Fruit fly (Drosophila melanogaster) whole organism, embryonic: Measurements from ENCODE around the gene Atg6.

ENCODE experiments used
- Adf1 ChIP-seq: fragments of 200-800 bp; sonication (Bioruptor generic); IDR thresholded peaks from 2 replicates; pipeline ENCODE4 v1.3.6; 2022; ENCODE audit warnings: missing biosample characterization, missing genetic modification characterization
- B-H2 ChIP-seq: fragments of 200-800 bp; sonication (Bioruptor generic); optimal IDR thresholded peaks from 2 replicates; lab custom pipeline; 2018; ENCODE audit warnings: missing biosample characterization, mild to moderate bottlenecking, missing genetic modification characterization
- CG10431 ChIP-seq: fragments of 200-800 bp; sonication (Bioruptor generic); optimal IDR thresholded peaks from 3 replicates; lab custom pipeline; 2018; ENCODE audit warnings: missing biosample characterization, mild to moderate bottlenecking, missing genetic modification characterization
- CG11093 ChIP-seq: fragments of 200-800 bp; sonication (Bioruptor generic); IDR thresholded peaks from 3 replicates; pipeline ENCODE4 v1.3.6; 2022; ENCODE audit warnings: missing biosample characterization, missing genetic modification characterization
- CG11504 ChIP-seq: fragments of 200-800 bp; sonication (Bioruptor generic); optimal IDR thresholded peaks from 3 replicates; lab custom pipeline; 2019; ENCODE audit warnings: missing biosample characterization, mild to moderate bottlenecking, missing genetic modification characterization, moderate library complexity
- CG1233 ChIP-seq: fragments of 200-800 bp; sonication (Bioruptor generic); optimal IDR thresholded peaks from 4 replicates; lab custom pipeline; 2018; ENCODE audit warnings: missing biosample characterization, mild to moderate bottlenecking, missing genetic modification characterization
- CG12769 ChIP-seq: fragments of 200-800 bp; sonication (Bioruptor generic); optimal IDR thresholded peaks from 2 replicates; lab custom pipeline; 2019; ENCODE audit warnings: missing biosample characterization, mild to moderate bottlenecking, missing genetic modification characterization, moderate library complexity
- CG13287 ChIP-seq: fragments of 200-800 bp; sonication (Bioruptor generic); IDR thresholded peaks from 2 replicates; pipeline ENCODE4 v1.3.6; 2022; ENCODE audit warnings: missing biosample characterization, missing genetic modification characterization; ENCODE audit not compliant: partially characterized antibody
- CG17802 ChIP-seq: fragments of 200-800 bp; sonication (Bioruptor generic); optimal IDR thresholded peaks from 2 replicates; lab custom pipeline; 2018; ENCODE audit warnings: missing biosample characterization, mild to moderate bottlenecking, missing genetic modification characterization, moderate library complexity
- CG17912 ChIP-seq: fragments of 200-800 bp; sonication (Bioruptor generic); optimal IDR thresholded peaks from 2 replicates; lab custom pipeline; 2018; ENCODE audit warnings: missing biosample characterization, mild to moderate bottlenecking, missing genetic modification characterization
- CG18599 ChIP-seq: fragments of 200-800 bp; sonication (Bioruptor generic); optimal IDR thresholded peaks from 3 replicates; lab custom pipeline; 2017; ENCODE audit warnings: missing biosample characterization, missing genetic modification characterization, mild to moderate bottlenecking, moderate library complexity, missing genetic modification reagents
- CG2120 ChIP-seq: fragments of 200-800 bp; sonication (Bioruptor generic); optimal IDR thresholded peaks from 3 replicates; lab custom pipeline; 2016; ENCODE audit warnings: missing biosample characterization, missing genetic modification characterization
- CG2678 ChIP-seq: fragments of 200-800 bp; sonication (Bioruptor generic); optimal IDR thresholded peaks from 3 replicates; lab custom pipeline; 2019; ENCODE audit warnings: missing biosample characterization, mild to moderate bottlenecking, missing genetic modification characterization, moderate library complexity
- CG3281 ChIP-seq: fragments of 200-800 bp; sonication (Bioruptor generic); optimal IDR thresholded peaks from 3 replicates; lab custom pipeline; 2017; ENCODE audit warnings: missing biosample characterization, mild to moderate bottlenecking, missing genetic modification characterization
- CG5245 ChIP-seq: fragments of 200-800 bp; sonication (Bioruptor generic); optimal IDR thresholded peaks from 3 replicates; lab custom pipeline; 2016; ENCODE audit warnings: missing biosample characterization, missing genetic modification characterization
- CG6854 ChIP-seq: fragments of 200-800 bp; sonication (Bioruptor generic); optimal IDR thresholded peaks from 3 replicates; lab custom pipeline; 2017; ENCODE audit warnings: missing biosample characterization, mild to moderate bottlenecking, missing genetic modification characterization
- CG7556 ChIP-seq: fragments of 200-800 bp; sonication (Bioruptor generic); optimal IDR thresholded peaks from 2 replicates; lab custom pipeline; 2017; ENCODE audit warnings: missing biosample characterization, mild to moderate bottlenecking, missing genetic modification characterization
- CG7786 ChIP-seq: fragments of 200-800 bp; sonication (Bioruptor generic); optimal IDR thresholded peaks from 2 replicates; lab custom pipeline; 2016; ENCODE audit warnings: missing biosample characterization, missing genetic modification characterization
- CG7839 ChIP-seq: fragments of 200-800 bp; sonication (Bioruptor generic); optimal IDR thresholded peaks from 3 replicates; lab custom pipeline; 2018; ENCODE audit warnings: missing biosample characterization, mild to moderate bottlenecking, missing genetic modification characterization, moderate library complexity
- CG8924 ChIP-seq: fragments of 200-800 bp; optimal IDR thresholded peaks from 3 replicates; lab custom pipeline; 2019; ENCODE audit warnings: missing biosample characterization, mild to moderate bottlenecking, missing genetic modification characterization, moderate library complexity
- CG9932 ChIP-seq: fragments of 200-800 bp; sonication (Bioruptor generic); IDR thresholded peaks from 2 replicates; pipeline ENCODE4 v1.3.6; 2022; ENCODE audit warnings: missing biosample characterization, missing genetic modification characterization
- Dip2 ChIP-seq: fragments of 200-800 bp; sonication (Bioruptor generic); IDR thresholded peaks from 2 replicates; pipeline ENCODE4 v1.3.6; 2022; ENCODE audit warnings: missing biosample characterization, missing genetic modification characterization
- Dp ChIP-seq: fragments of 200-800 bp; sonication (Bioruptor generic); optimal IDR thresholded peaks from 2 replicates; lab custom pipeline; 2018; ENCODE audit warnings: missing biosample characterization, mild to moderate bottlenecking, missing genetic modification characterization, moderate library complexity
- Hmr ChIP-seq: fragments of 200-800 bp; sonication (Bioruptor generic); optimal IDR thresholded peaks from 3 replicates; lab custom pipeline; 2017; ENCODE audit warnings: mild to moderate bottlenecking, missing biosample characterization, missing genetic modification reagents, missing genetic modification characterization
- Hr51 ChIP-seq, 2 experiments: fragments of 200-800 bp; sonication (Bioruptor generic); optimal IDR thresholded peaks; 2 replicates in 1 of 2; 3 replicates in 1 of 2; lab custom pipeline; 2016 to 2018; ENCODE audit warnings: missing biosample characterization in 2 of 2, missing genetic modification characterization in 2 of 2, mild to moderate bottlenecking in 1 of 2, moderate library complexity in 1 of 2
- Med ChIP-seq: fragments of 200-800 bp; sonication (Bioruptor generic); peaks from one replicate; lab custom pipeline; 2016; ENCODE audit warnings: missing biosample characterization, missing genetic modification characterization, mild to moderate bottlenecking, inconsistent platforms, moderate library complexity
- NK7.1 ChIP-seq: fragments of 200-800 bp; sonication (Bioruptor generic); optimal IDR thresholded peaks from 3 replicates; lab custom pipeline; 2016; ENCODE audit warnings: missing biosample characterization, missing genetic modification characterization
- Nf-YC ChIP-seq: fragments of 200-800 bp; optimal IDR thresholded peaks from 3 replicates; lab custom pipeline; 2019; ENCODE audit warnings: missing biosample characterization, mild to moderate bottlenecking, missing genetic modification characterization, moderate library complexity
- Scr ChIP-seq: fragments of 200-800 bp; sonication (Bioruptor generic); IDR thresholded peaks from 2 replicates; pipeline ENCODE4 v1.3.6; 2022; ENCODE audit warnings: missing biosample characterization, missing genetic modification characterization; ENCODE audit not compliant: partially characterized antibody
- Sry-β ChIP-seq: fragments of 200-800 bp; sonication (Bioruptor generic); optimal IDR thresholded peaks from 2 replicates; lab custom pipeline; 2018; ENCODE audit warnings: missing biosample characterization, mild to moderate bottlenecking, missing genetic modification characterization, moderate library complexity
- Trl ChIP-seq, 3 experiments: fragments of >200 bp in 2 of 3; fragments of 200-800 bp in 1 of 3; sonication (Bioruptor generic) in 1 of 3; optimal IDR thresholded peaks; 2 replicates in 1 of 3; 3 replicates in 2 of 3; lab custom pipeline; 2016 to 2017; ENCODE audit warnings: missing biosample characterization in 1 of 3, missing genetic modification characterization in 1 of 3
- Vsx1 ChIP-seq: fragments of 200-800 bp; sonication (Bioruptor generic); optimal IDR thresholded peaks from 2 replicates; lab custom pipeline; 2017; ENCODE audit warnings: missing biosample characterization, mild to moderate bottlenecking, missing genetic modification characterization, missing genetic modification reagents
- abd-A ChIP-seq: fragments of 200-800 bp; sonication (Bioruptor generic); optimal IDR thresholded peaks from 3 replicates; lab custom pipeline; 2019; ENCODE audit warnings: missing biosample characterization, mild to moderate bottlenecking, missing genetic modification characterization, moderate library complexity
- aop ChIP-seq: fragments of 200-800 bp; sonication (Bioruptor generic); IDR thresholded peaks from 2 replicates; pipeline ENCODE4 v1.3.6; 2022; ENCODE audit warnings: missing biosample characterization, missing genetic modification characterization
- cg ChIP-seq: fragments of 200-800 bp; sonication (Bioruptor generic); optimal IDR thresholded peaks from 3 replicates; lab custom pipeline; 2019; ENCODE audit warnings: missing biosample characterization, mild to moderate bottlenecking, missing genetic modification characterization, moderate library complexity
- chinmo ChIP-seq: fragments of 200-800 bp; sonication (Bioruptor generic); IDR thresholded peaks from 4 replicates; pipeline ENCODE4 v1.3.6; 2022; ENCODE audit warnings: missing biosample characterization, missing genetic modification characterization; ENCODE audit not compliant: partially characterized antibody
- ewg ChIP-seq: fragments of 200-800 bp; sonication (Bioruptor generic); optimal IDR thresholded peaks from 3 replicates; lab custom pipeline; 2017; ENCODE audit warnings: mild to moderate bottlenecking, missing biosample characterization, missing genetic modification reagents, missing genetic modification characterization
- gce ChIP-seq: fragments of 200-800 bp; sonication (Bioruptor generic); IDR thresholded peaks from 3 replicates; pipeline ENCODE4 v1.3.6; 2022; ENCODE audit warnings: missing biosample characterization, missing genetic modification characterization
- jigr1 ChIP-seq: fragments of 200-800 bp; sonication (Bioruptor generic); IDR thresholded peaks from 3 replicates; pipeline ENCODE4 v1.3.6; 2022; ENCODE audit warnings: missing biosample characterization, missing genetic modification characterization
- lab ChIP-seq: fragments of 200-800 bp; sonication (Bioruptor generic); optimal IDR thresholded peaks from 3 replicates; lab custom pipeline; 2017; ENCODE audit warnings: missing biosample characterization, missing genetic modification characterization, mild to moderate bottlenecking, moderate library complexity, missing genetic modification reagents
- phol ChIP-seq: fragments of 200-800 bp; sonication (Bioruptor generic); optimal IDR thresholded peaks from 3 replicates; lab custom pipeline; 2018; ENCODE audit warnings: missing biosample characterization, mild to moderate bottlenecking, missing genetic modification characterization, moderate library complexity
- psq ChIP-seq: fragments of 200-800 bp; sonication (Bioruptor generic); optimal IDR thresholded peaks from 2 replicates; lab custom pipeline; 2017; ENCODE audit warnings: missing biosample characterization, missing genetic modification characterization
- sna ChIP-seq: fragments of 200-800 bp; sonication (Bioruptor generic); IDR thresholded peaks from 2 replicates; pipeline ENCODE4 v1.3.6; 2022; ENCODE audit warnings: missing biosample characterization, missing genetic modification characterization; ENCODE audit not compliant: partially characterized antibody
- sqz ChIP-seq: fragments of 200-800 bp; sonication (Bioruptor generic); optimal IDR thresholded peaks from 3 replicates; lab custom pipeline; 2018; ENCODE audit warnings: missing biosample characterization, mild to moderate bottlenecking, missing genetic modification characterization
- tna ChIP-seq: fragments of 200-800 bp; sonication (Bioruptor generic); IDR thresholded peaks from 2 replicates; pipeline ENCODE4 v1.3.6; 2022; ENCODE audit warnings: missing biosample characterization, missing genetic modification characterization; ENCODE audit not compliant: partially characterized antibody
- zf30C ChIP-seq: fragments of 200-800 bp; sonication (Bioruptor generic); optimal IDR thresholded peaks from 3 replicates; lab custom pipeline; 2018; ENCODE audit warnings: missing biosample characterization, mild to moderate bottlenecking, missing genetic modification characterization

Gene Atg6

DNA sequence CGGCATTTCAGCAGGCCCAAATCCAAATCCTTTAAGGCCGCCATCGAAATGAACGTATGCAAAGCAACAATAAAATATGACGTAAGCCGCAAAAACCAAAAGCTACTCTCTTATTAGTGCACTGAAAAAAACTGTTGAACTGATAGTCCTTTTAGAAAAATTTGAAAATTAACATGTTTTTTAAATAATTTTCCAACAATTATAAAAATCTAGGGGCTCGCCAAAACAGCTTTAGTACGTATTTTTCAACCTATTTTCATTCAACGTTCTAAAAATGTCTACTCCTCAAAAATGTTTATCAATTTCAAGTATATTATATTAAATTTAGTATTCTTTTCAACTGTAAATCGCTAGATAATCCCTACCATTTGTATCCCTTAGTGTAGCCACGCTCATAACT is 42.8 kb upstream of the Atg6 start (continued):
- peak; percentile 16 for TF ChIP-seq lab
- no peak for TF ChIP-seq sqz (GFP tag; lab: Kevin White, UChicago)
- peak; percentile 56 for TF ChIP-seq CG2120 (GFP tag; lab: Kevin White, UChicago)
- TF ChIP-seq CG17912 (GFP tag; lab: Kevin White, UChicago): no peak
- peak; percentile 40 for TF ChIP-seq Hmr (GFP tag; lab: Kevin White, UChicago)
- no peak for TF ChIP-seq phol (tag; lab: Kevin White, UChicago)
- TF ChIP-seq CG12769 (tag; lab: Kevin White, UChicago): no peak
- no peak for TF ChIP-seq tna
- peak; percentile 43 for TF ChIP-seq CG7839 (tag; lab: Kevin White, UChicago)
- no peak for TF ChIP-seq CG13287 (GFP tag; lab: Robert Waterston, UW)
- peak; percentile 31 for TF ChIP-seq CG8924
- TF ChIP-seq NK7.1 (GFP tag; lab: Kevin White, UChicago): no peak
- TF ChIP-seq CG7556 (GFP tag; lab: Kevin White, UChicago): peak; percentile 61
- peak; percentile 26 for TF ChIP-seq CG18599
- TF ChIP-seq CG6854 (GFP tag; lab: Kevin White, UChicago): no peak
- no peak for TF ChIP-seq sna
- peak; percentile 4 for TF ChIP-seq zf30C (GFP tag; lab: Kevin White, UChicago)
- TF ChIP-seq CG10431: no peak
- peak; percentile 14 for TF ChIP-seq CG3281
- TF ChIP-seq, all 482 proteins: peak for 47

DNA sequence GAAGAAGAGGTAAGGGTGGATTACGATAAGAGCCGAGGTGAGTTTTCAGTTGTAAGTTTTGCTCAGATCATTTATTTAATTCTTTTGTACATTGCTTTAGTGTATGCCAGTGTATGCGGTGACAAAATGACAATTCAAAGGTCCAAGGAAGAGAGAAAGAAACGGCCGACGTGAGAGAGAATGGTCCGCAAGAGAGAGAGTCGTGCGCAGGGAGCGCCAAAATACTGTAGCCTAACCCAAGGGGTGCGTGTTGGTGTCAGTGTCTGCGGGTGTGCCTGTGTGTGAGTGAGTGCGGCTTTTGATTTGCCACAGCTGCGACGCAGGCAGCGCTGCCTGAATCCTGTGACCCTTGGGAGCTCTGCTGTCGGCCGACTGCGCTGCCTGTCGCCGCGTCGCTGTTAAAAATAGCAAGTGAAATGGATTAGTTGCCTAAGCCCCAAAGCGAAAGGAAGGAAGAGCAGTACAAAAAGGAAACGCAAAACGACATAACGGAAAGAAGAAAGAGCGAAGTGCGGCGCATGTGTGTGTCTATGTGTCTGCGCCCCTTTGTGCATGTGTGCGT is 42.1 kb upstream of the Atg6 start:
- no peak for TF ChIP-seq CG1233 (GFP tag; lab: Kevin White, UChicago)
- TF ChIP-seq gce (GFP tag; lab: Robert Waterston, UW): no peak
- TF ChIP-seq Adf1 (GFP tag; lab: Robert Waterston, UW): peak; percentile 93
- no peak for TF ChIP-seq jigr1
- no peak for TF ChIP-seq CG17802 (tag; lab: Kevin White, UChicago)
- 0 out of 2 replicates have a peak, but pooled peaks have one; percentile 16 for TF ChIP-seq CG9932 (GFP tag; lab: Robert Waterston, UW)
- 0 out of 4 replicates have a peak, but pooled peaks have one; percentile 62 for TF ChIP-seq chinmo (GFP tag; lab: Robert Waterston, UW)
- peak; percentile 47 for TF ChIP-seq Med (GFP tag; lab: Kevin White, UChicago)
- TF ChIP-seq psq: peak; percentile 44
- no peak for TF ChIP-seq CG11093 (GFP tag; lab: Robert Waterston, UW)
- no peak for TF ChIP-seq CG11504 (tag; lab: Kevin White, UChicago)
- no peak for TF ChIP-seq Vsx1 (GFP tag; lab: Kevin White, UChicago)
- peak; percentile 41 for TF ChIP-seq abd-A (tag; lab: Kevin White, UChicago)
- no peak for TF ChIP-seq Sry-β
- peak; percentile 63 to 76 for TF ChIP-seq Trl (optimal IDR thresholded peaks at IDR 0.05; lab: Kevin White, UChicago)
- no peak for TF ChIP-seq Trl (GFP tag; optimal IDR thresholded peaks at IDR 0.05; lab: Kevin White, UChicago)
- no peak for TF ChIP-seq CG7786 (GFP tag; lab: Kevin White, UChicago)
- TF ChIP-seq Scr: 0 out of 2 replicates have a peak, but pooled peaks have one; percentile 7
- peak in 1 of 2 experiments; percentile 54 for TF ChIP-seq Hr51 (GFP tag; optimal IDR thresholded peaks at IDR 0.05; lab: Kevin White, UChicago)
- TF ChIP-seq cg: peak; percentile 41
- no peak for TF ChIP-seq CG5245 (GFP tag; lab: Kevin White, UChicago)
- TF ChIP-seq B-H2: no peak
- TF ChIP-seq Nf-YC: peak; percentile 13
- no peak for TF ChIP-seq aop (GFP tag; lab: Robert Waterston, UW)
- TF ChIP-seq Dip2 (GFP tag; lab: Robert Waterston, UW): no peak
- TF ChIP-seq CG2678 (tag; lab: Kevin White, UChicago): no peak
- TF ChIP-seq ewg (GFP tag; lab: Kevin White, UChicago): peak; percentile 56
- no peak for TF ChIP-seq Dp
